Worm (Caenorhabditis elegans) whole organism, late embryonic: ENCODE data around the gene lgc-31.

Experiments
- ceh-14 ChIP-seq: sonication (generic microtip); optimal IDR thresholded peaks from 2 replicates; lab custom pipeline; 2016; ENCODE audit warnings: missing genotype, missing genetic modification characterization, missing compliant biosample characterization
- ceh-18 ChIP-seq: sonication (generic microtip); optimal IDR thresholded peaks from 2 replicates; lab custom pipeline; 2016; ENCODE audit warnings: missing genetic modification characterization, missing compliant biosample characterization
- hlh-6 ChIP-seq: sonication (generic microtip); optimal IDR thresholded peaks from 2 replicates; lab custom pipeline; 2016; ENCODE audit warnings: missing genotype, missing genetic modification characterization, missing compliant biosample characterization
- pha-4 ChIP-seq: fragments of 150-350 bp; optimal IDR thresholded peaks from 2 replicates; lab custom pipeline; 2018; ENCODE audit warnings: missing biosample characterization, missing genetic modification reagents, missing genetic modification characterization
- rnt-1 ChIP-seq: sonication (generic microtip); optimal IDR thresholded peaks from 2 replicates; lab custom pipeline; 2016; ENCODE audit warnings: missing genetic modification characterization, missing compliant biosample characterization

ce11 chrV:15466719-15467118 lies 55.1 kb downstream of the lgc-31 start:
- TF ChIP-seq pha-4 (tag; lab: Kevin White, UChicago) (no peak), ceh-18 (tag; lab: Kevin White, UChicago) (no peak), rnt-1 (tag; lab: Kevin White, UChicago) (no peak), ceh-14 (tag; lab: Kevin White, UChicago) (no peak), hlh-6 (tag; lab: Kevin White, UChicago) (no peak)
